Fruit fly (Drosophila melanogaster): ENCODE data around the gene CG13728.

CG13728 gene

DNA sequence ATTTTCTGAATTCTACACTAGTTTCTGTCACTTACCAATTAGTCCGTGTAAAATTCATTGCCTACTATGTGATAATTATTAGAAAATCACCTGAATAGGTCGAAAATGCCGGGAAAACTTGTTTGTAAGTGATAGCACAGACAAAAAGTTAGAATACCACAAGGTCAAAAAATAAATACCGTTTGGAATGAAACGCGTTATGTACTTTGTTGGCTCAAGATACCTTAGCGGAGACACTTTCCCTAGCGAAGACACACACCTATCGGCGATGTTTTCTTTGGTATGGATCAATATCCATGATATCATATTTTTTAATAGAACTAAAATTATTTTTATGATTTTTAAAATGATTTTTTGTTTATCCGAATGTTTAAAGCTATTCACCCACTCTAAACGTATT lies 43.4 kb downstream of the CG13728 start, which contains the start of gene CG6479 (continued):
- TF ChIP-seq CG8290 (GFP tag; optimal IDR thresholded peaks at IDR 0.05), result peak; percentile 52
- TF ChIP-seq CG8290 (tag; optimal IDR thresholded peaks at IDR 0.05), result no peak
- TF ChIP-seq sim (GFP tag; IDR thresholded peaks at IDR 0.05), result no peak
- no peak for TF ChIP-seq CG3065 (GFP tag; optimal IDR thresholded peaks at IDR 0.05)
- TF ChIP-seq CG3995 (GFP tag; optimal IDR thresholded peaks at IDR 0.05), result peak; percentile 19
- no peak for TF ChIP-seq ind (GFP tag; optimal IDR thresholded peaks at IDR 0.05)
- peak; percentile 51 for TF ChIP-seq E2f2 (GFP tag; IDR thresholded peaks at IDR 0.05)
- peak; percentile 73 for TF ChIP-seq BEAF-32 (GFP tag; optimal IDR thresholded peaks at IDR 0.05)
- TF ChIP-seq kah (GFP tag; optimal IDR thresholded peaks at IDR 0.05), result no peak
- TF ChIP-seq Taf1 (GFP tag; IDR thresholded peaks at IDR 0.05), result no peak
- TF ChIP-seq phol (tag; optimal IDR thresholded peaks at IDR 0.05), result peak; percentile 49
- TF ChIP-seq CG10274 (GFP tag; optimal IDR thresholded peaks at IDR 0.05), result no peak
- peak; percentile 24 for TF ChIP-seq CG2712 (tag; optimal IDR thresholded peaks at IDR 0.05)
- peak; percentile 29 for TF ChIP-seq CoRest (tag; optimal IDR thresholded peaks at IDR 0.05)
- no peak for TF ChIP-seq Xbp1 (GFP tag; optimal IDR thresholded peaks at IDR 0.05)
- TF ChIP-seq CG6683 (GFP tag; optimal IDR thresholded peaks at IDR 0.05), result no peak
- TF ChIP-seq wdn (GFP tag; IDR thresholded peaks at IDR 0.05), result no peak
- peak; percentile 66 for TF ChIP-seq CG16813 (GFP tag; IDR thresholded peaks at IDR 0.05; ENCODE audit: partially characterized antibody)
- no peak for TF ChIP-seq CG30403 (GFP tag; optimal IDR thresholded peaks at IDR 0.05)
- TF ChIP-seq CG3281 (GFP tag; optimal IDR thresholded peaks at IDR 0.05), result no peak
- no peak for TF ChIP-seq D19A (tag; optimal IDR thresholded peaks at IDR 0.05)
- TF ChIP-seq HmgZ (tag; optimal IDR thresholded peaks at IDR 0.05), result no peak
- no peak for TF ChIP-seq Dip2 (GFP tag; IDR thresholded peaks at IDR 0.05)
- peak; percentile 20 for TF ChIP-seq CG17829 (tag; optimal IDR thresholded peaks at IDR 0.05)
- TF ChIP-seq CG17802 (tag; optimal IDR thresholded peaks at IDR 0.05), result no peak
- no peak for TF ChIP-seq vfl (GFP tag; optimal IDR thresholded peaks at IDR 0.05)
- TF ChIP-seq CG2875 (GFP tag; optimal IDR thresholded peaks at IDR 0.05), result no peak
- no peak for TF ChIP-seq trh (GFP tag; optimal IDR thresholded peaks at IDR 0.05)
- peak; percentile 8 for TF ChIP-seq Sin3A (optimal IDR thresholded peaks at IDR 0.05)
- TF ChIP-seq CG31388 (GFP tag; optimal IDR thresholded peaks at IDR 0.05), result no peak
- no peak for TF ChIP-seq CG4328 (GFP tag; optimal IDR thresholded peaks at IDR 0.05)
- TF ChIP-seq CG14710 (tag; optimal IDR thresholded peaks at IDR 0.05), result peak; percentile 47
- TF ChIP-seq Bgb (GFP tag; IDR thresholded peaks at IDR 0.05; ENCODE audit: partially characterized antibody), result 0 out of 2 replicates have a peak, but pooled peaks have one; percentile 32
- TF ChIP-seq CG15514 (GFP tag; optimal IDR thresholded peaks at IDR 0.05), result peak; percentile 38
- TF ChIP-seq CG9932 (GFP tag; IDR thresholded peaks at IDR 0.05), result peak; percentile 14; the same call in 1 of the 2 replicates
- no peak for TF ChIP-seq CG8765 (GFP tag; IDR thresholded peaks at IDR 0.05)
- no peak for TF ChIP-seq esg (GFP tag; conservative IDR thresholded peaks at IDR 0.05)
- peak; percentile 65 for TF ChIP-seq trem (tag; optimal IDR thresholded peaks at IDR 0.05)
- no peak for TF ChIP-seq C15 (GFP tag; IDR thresholded peaks at IDR 0.05)
- peak; percentile 3 for TF ChIP-seq bigmax (GFP tag; optimal IDR thresholded peaks at IDR 0.05)
- TF ChIP-seq gro (GFP tag; optimal IDR thresholded peaks at IDR 0.05), result no peak
- peak; percentile 65; the same call in 1 of the 2 replicates for TF ChIP-seq CG13287 (GFP tag; IDR thresholded peaks at IDR 0.05; ENCODE audit: partially characterized antibody)
- TF ChIP-seq CG7372 (GFP tag; IDR thresholded peaks at IDR 0.05), result no peak
- TF ChIP-seq CG12659 (GFP tag; optimal IDR thresholded peaks at IDR 0.05), result peak; percentile 36
- peak; percentile 34; the same call in 1 of the 3 replicates for TF ChIP-seq jigr1 (GFP tag; IDR thresholded peaks at IDR 0.05)
- no peak for TF ChIP-seq Hr51 (GFP tag; optimal IDR thresholded peaks at IDR 0.05)
- no peak for TF ChIP-seq CG16863 (GFP tag; optimal IDR thresholded peaks at IDR 0.05)
- peak; percentile 0 for TF ChIP-seq CG4617 (GFP tag; optimal IDR thresholded peaks at IDR 0.05; ENCODE audit: borderline replicate concordance)
- no peak for TF ChIP-seq lab (GFP tag; optimal IDR thresholded peaks at IDR 0.05)
- TF ChIP-seq CG10979 (tag; optimal IDR thresholded peaks at IDR 0.05), result no peak
- peak; percentile 28 for TF ChIP-seq Bdp1 (GFP tag; optimal IDR thresholded peaks at IDR 0.05)

All from whole organism, embryonic.